Fruit fly (Drosophila melanogaster) whole organism, embryonic: ENCODE data around the gene CG5861.

Source experiments
- Atf-2 ChIP-seq: fragments of 200-800 bp; sonication (Bioruptor generic); optimal IDR thresholded peaks from 2 replicates; lab custom pipeline; 2016; ENCODE audit warnings: missing biosample characterization, missing genetic modification characterization
- CG11085 ChIP-seq: fragments of 200-800 bp; sonication (Bioruptor generic); IDR thresholded peaks from 2 replicates; pipeline ENCODE4 v1.3.6; 2022; ENCODE audit warnings: missing biosample characterization, missing genetic modification characterization
- CG11560 ChIP-seq: fragments of 200-800 bp; sonication (Bioruptor generic); IDR thresholded peaks from 3 replicates; pipeline ENCODE4 v1.3.6; 2022; ENCODE audit warnings: missing biosample characterization, missing genetic modification characterization
- CG12659 ChIP-seq: fragments of 200-800 bp; sonication (Bioruptor generic); optimal IDR thresholded peaks from 3 replicates; lab custom pipeline; 2017; ENCODE audit warnings: mild to moderate bottlenecking, missing biosample characterization, missing genetic modification reagents, missing genetic modification characterization
- CG13424 ChIP-seq: fragments of 200-800 bp; sonication (Bioruptor generic); optimal IDR thresholded peaks from 2 replicates; lab custom pipeline; 2019; ENCODE audit warnings: missing biosample characterization, mild to moderate bottlenecking, missing genetic modification characterization, moderate library complexity
- CG14860 ChIP-seq: fragments of 200-800 bp; sonication (Bioruptor generic); IDR thresholded peaks from 3 replicates; pipeline ENCODE4 v1.3.6; 2022; ENCODE audit warnings: missing biosample characterization, missing genetic modification characterization; ENCODE audit not compliant: partially characterized antibody
- CG15269 ChIP-seq: fragments of 200-800 bp; sonication (Bioruptor generic); optimal IDR thresholded peaks from 2 replicates; lab custom pipeline; 2018; ENCODE audit warnings: missing biosample characterization, mild to moderate bottlenecking, missing genetic modification characterization, moderate library complexity
- CG16813 ChIP-seq: fragments of 200-800 bp; sonication (Bioruptor generic); IDR thresholded peaks from 3 replicates; pipeline ENCODE4 v1.3.6; 2022; ENCODE audit warnings: missing biosample characterization, missing genetic modification characterization; ENCODE audit not compliant: partially characterized antibody
- CG17359 ChIP-seq: fragments of 200-800 bp; sonication (Bioruptor generic); optimal IDR thresholded peaks from 3 replicates; lab custom pipeline; 2018; ENCODE audit warnings: missing biosample characterization, mild to moderate bottlenecking, missing genetic modification characterization, moderate library complexity
- CG2202 ChIP-seq: fragments of 200-800 bp; sonication (Bioruptor generic); optimal IDR thresholded peaks from 2 replicates; lab custom pipeline; 2018; ENCODE audit warnings: missing biosample characterization, mild to moderate bottlenecking, missing genetic modification characterization
- CG32532 ChIP-seq: fragments of 200-800 bp; sonication (Bioruptor generic); IDR thresholded peaks from 2 replicates; pipeline ENCODE4 v1.3.6; 2022; ENCODE audit warnings: missing biosample characterization, missing genetic modification characterization
- CG3281 ChIP-seq: fragments of 200-800 bp; sonication (Bioruptor generic); optimal IDR thresholded peaks from 3 replicates; lab custom pipeline; 2017; ENCODE audit warnings: missing biosample characterization, mild to moderate bottlenecking, missing genetic modification characterization
- CG33557 ChIP-seq: fragments of 200-800 bp; sonication (Bioruptor generic); optimal IDR thresholded peaks from 2 replicates; lab custom pipeline; 2019; ENCODE audit warnings: missing biosample characterization, mild to moderate bottlenecking, missing genetic modification characterization, moderate library complexity
- CG4360 ChIP-seq: fragments of 200-800 bp; sonication (Bioruptor generic); IDR thresholded peaks from 2 replicates; pipeline ENCODE4 v1.3.6; 2022; ENCODE audit warnings: missing biosample characterization, missing genetic modification characterization
- CG4617 ChIP-seq: fragments of 200-800 bp; sonication (Bioruptor generic); optimal IDR thresholded peaks from 3 replicates; lab custom pipeline; 2016; ENCODE audit warnings: missing biosample characterization, missing genetic modification characterization, borderline replicate concordance
- CG6175 ChIP-seq: fragments of 200-800 bp; sonication (Bioruptor generic); IDR thresholded peaks from 3 replicates; pipeline ENCODE4 v1.3.6; 2022; ENCODE audit warnings: missing biosample characterization, missing genetic modification characterization
- CG6791 ChIP-seq: fragments of 200-800 bp; sonication (Bioruptor generic); IDR thresholded peaks from 3 replicates; pipeline ENCODE4 v1.3.6; 2022; ENCODE audit warnings: missing biosample characterization, missing genetic modification characterization; ENCODE audit not compliant: partially characterized antibody
- CG6813 ChIP-seq: fragments of 200-800 bp; sonication (Bioruptor generic); optimal IDR thresholded peaks from 2 replicates; lab custom pipeline; 2017; ENCODE audit warnings: missing biosample characterization, missing genetic modification characterization, mild to moderate bottlenecking, moderate library complexity, missing genetic modification reagents
- CG7963 ChIP-seq: fragments of 200-800 bp; sonication (Bioruptor generic); IDR thresholded peaks from 3 replicates; pipeline ENCODE4 v1.3.6; 2022; ENCODE audit warnings: missing biosample characterization, missing genetic modification characterization; ENCODE audit not compliant: partially characterized antibody
- Dad ChIP-seq: fragments of 200-800 bp; sonication (Bioruptor generic); optimal IDR thresholded peaks from 3 replicates; lab custom pipeline; 2016; ENCODE audit warnings: missing biosample characterization, missing genetic modification characterization
- Dek ChIP-seq: fragments of 200-800 bp; sonication (Bioruptor generic); optimal IDR thresholded peaks from 3 replicates; lab custom pipeline; 2019; ENCODE audit warnings: missing biosample characterization, mild to moderate bottlenecking, missing genetic modification characterization, moderate library complexity
- Dfd ChIP-seq, 2 experiments: fragments of >200 bp; optimal IDR thresholded peaks; 2 replicates each; lab custom pipeline; 2017; ENCODE audit warnings: missing biosample characterization in 2 of 2, missing genetic modification characterization in 2 of 2
- Dip3 ChIP-seq: fragments of 200-800 bp; sonication (Bioruptor generic); optimal IDR thresholded peaks from 3 replicates; lab custom pipeline; 2016; ENCODE audit warnings: missing biosample characterization, missing genetic modification characterization
- HLH4C ChIP-seq: fragments of 200-800 bp; sonication (Bioruptor generic); IDR thresholded peaks from 3 replicates; pipeline ENCODE4 v1.3.6; 2022; ENCODE audit warnings: missing biosample characterization, missing genetic modification characterization; ENCODE audit not compliant: partially characterized antibody
- Hr3 ChIP-seq: fragments of 200-800 bp; sonication (Bioruptor generic); optimal IDR thresholded peaks from 3 replicates; lab custom pipeline; 2016; ENCODE audit warnings: missing biosample characterization, missing genetic modification characterization
- Med ChIP-seq: fragments of 200-800 bp; sonication (Bioruptor generic); peaks from one replicate; lab custom pipeline; 2016; ENCODE audit warnings: missing biosample characterization, missing genetic modification characterization, mild to moderate bottlenecking, inconsistent platforms, moderate library complexity
- Nf-YA ChIP-seq: fragments of 200-800 bp; sonication (Bioruptor generic); IDR thresholded peaks from 2 replicates; pipeline ENCODE4 v1.3.6; 2022; ENCODE audit warnings: missing biosample characterization, missing genetic modification characterization
- Poxn ChIP-seq: fragments of 200-800 bp; sonication (Bioruptor generic); IDR thresholded peaks from 2 replicates; pipeline ENCODE4 v1.3.6; 2022; ENCODE audit warnings: missing biosample characterization, missing genetic modification characterization
- Rx ChIP-seq: fragments of 200-800 bp; sonication (Bioruptor generic); IDR thresholded peaks from 2 replicates; pipeline ENCODE4 v1.3.6; 2022; ENCODE audit warnings: missing biosample characterization, missing genetic modification characterization
- Scr ChIP-seq: fragments of 200-800 bp; sonication (Bioruptor generic); IDR thresholded peaks from 2 replicates; pipeline ENCODE4 v1.3.6; 2022; ENCODE audit warnings: missing biosample characterization, missing genetic modification characterization; ENCODE audit not compliant: partially characterized antibody
- Taf1 ChIP-seq: fragments of 200-800 bp; sonication (Bioruptor generic); IDR thresholded peaks from 2 replicates; pipeline ENCODE4 v1.3.6; 2022; ENCODE audit warnings: missing biosample characterization, missing genetic modification characterization
- YL-1 ChIP-seq: fragments of 200-800 bp; sonication (Bioruptor generic); optimal IDR thresholded peaks from 3 replicates; lab custom pipeline; 2017; ENCODE audit warnings: missing biosample characterization, mild to moderate bottlenecking, missing genetic modification characterization
- bbx ChIP-seq: fragments of 200-800 bp; sonication (Bioruptor generic); IDR thresholded peaks from 2 replicates; pipeline ENCODE4 v1.3.6; 2022; ENCODE audit warnings: missing biosample characterization, missing genetic modification characterization; ENCODE audit not compliant: partially characterized antibody
- crc ChIP-seq: fragments of 200-800 bp; sonication (Bioruptor generic); optimal IDR thresholded peaks from 2 replicates; lab custom pipeline; 2016; ENCODE audit warnings: missing biosample characterization, missing genetic modification characterization
- dimm ChIP-seq: fragments of 200-800 bp; sonication (Bioruptor generic); IDR thresholded peaks from 2 replicates; pipeline ENCODE4 v1.3.6; 2022; ENCODE audit warnings: missing biosample characterization, missing genetic modification characterization
- inv ChIP-seq: fragments of 200-800 bp; sonication (Bioruptor generic); IDR thresholded peaks from 2 replicates; pipeline ENCODE4 v1.3.6; 2022; ENCODE audit warnings: missing biosample characterization, missing genetic modification characterization; ENCODE audit not compliant: partially characterized antibody
- pan ChIP-seq, 4 experiments: fragments of >200 bp in 3 of 4; fragments of 200-800 bp in 1 of 4; sonication (Bioruptor generic) in 1 of 4; optimal IDR thresholded peaks in 3 of 4; IDR thresholded peaks in 1 of 4; 2 replicates each; pipeline versions ENCODE4 v1.3.6 to Lab custom; 2017 to 2022; ENCODE audit warnings: missing biosample characterization in 2 of 4, missing genetic modification characterization in 2 of 4, mixed read lengths in 1 of 4
- sens ChIP-seq: fragments of 200-800 bp; sonication (Bioruptor generic); peaks from one replicate; lab custom pipeline; 2016; ENCODE audit warnings: missing biosample characterization, missing genetic modification characterization
- tgo ChIP-seq: fragments of 200-800 bp; sonication (Bioruptor generic); IDR thresholded peaks from 3 replicates; pipeline ENCODE4 v1.3.6; 2022; ENCODE audit warnings: missing biosample characterization, missing genetic modification characterization
- tin ChIP-seq: fragments of 200-800 bp; sonication (Bioruptor generic); optimal IDR thresholded peaks from 3 replicates; lab custom pipeline; 2016; ENCODE audit warnings: missing biosample characterization, missing genetic modification characterization

The CG5861 gene

DNA sequence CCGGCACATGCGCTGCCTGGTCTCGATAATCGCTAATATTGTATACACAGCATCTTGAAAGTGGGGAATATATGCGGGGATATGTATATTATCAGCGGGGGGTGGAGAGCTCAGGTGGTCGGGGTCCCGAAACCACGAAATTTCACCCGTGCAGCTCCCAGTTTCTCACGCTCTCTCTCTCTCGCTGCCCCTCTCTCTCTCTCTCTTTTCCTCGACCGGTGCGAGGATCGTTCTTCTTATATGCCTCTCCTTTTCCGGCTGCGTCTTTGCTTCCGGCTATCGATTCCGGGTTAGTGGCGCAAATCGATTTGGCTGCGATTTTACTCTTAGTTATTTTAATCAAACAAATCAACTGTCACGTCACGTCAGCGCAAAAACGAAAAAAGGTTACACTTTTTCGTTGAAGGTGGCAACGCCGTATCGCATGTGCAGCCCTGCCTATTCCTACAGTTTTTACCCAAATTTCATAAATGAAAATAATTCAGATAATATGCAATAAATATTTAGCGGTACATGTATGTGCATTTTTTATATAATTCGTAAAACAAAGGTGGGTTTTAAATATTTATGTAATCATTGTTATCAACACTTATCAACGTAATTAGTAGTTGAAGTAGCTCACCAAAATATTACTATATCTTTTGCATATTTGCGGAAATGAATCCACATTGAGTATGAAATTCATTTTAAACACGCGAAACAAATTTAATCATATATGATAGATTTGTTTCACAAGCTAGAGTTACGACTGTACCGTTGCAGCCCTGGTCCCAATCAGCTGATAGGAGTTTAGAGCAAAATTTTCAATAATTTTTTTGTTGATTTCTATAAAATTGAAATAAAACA lies 7.4 kb downstream of the CG5861 start, which contains the start of the genes heix and CG17328 (continued):
- no peak for TF ChIP-seq Dfd (GFP tag; optimal IDR thresholded peaks at IDR 0.05; lab: Kevin White, UChicago)
- no peak for TF ChIP-seq CG15269 (tag; lab: Kevin White, UChicago)
- no peak for TF ChIP-seq CG4360 (GFP tag; lab: Robert Waterston, UW)
- peak; percentile 52 for TF ChIP-seq Rx (GFP tag; lab: Robert Waterston, UW)
- TF ChIP-seq Dek, result peak; percentile 76
- TF ChIP-seq Taf1 (GFP tag; lab: Robert Waterston, UW), result peak; percentile 69; the same call in 1 of the 2 replicates
- TF ChIP-seq CG32532 (GFP tag; lab: Robert Waterston, UW), result peak; percentile 82; the same call in 1 of the 2 replicates
- peak; percentile 72 for TF ChIP-seq CG3281 (GFP tag; lab: Kevin White, UChicago)
- peak; percentile 57 for TF ChIP-seq crc (GFP tag; lab: Kevin White, UChicago)
- peak; percentile 28 for TF ChIP-seq Dad (GFP tag; lab: Kevin White, UChicago)
- no peak for TF ChIP-seq dimm

DNA sequence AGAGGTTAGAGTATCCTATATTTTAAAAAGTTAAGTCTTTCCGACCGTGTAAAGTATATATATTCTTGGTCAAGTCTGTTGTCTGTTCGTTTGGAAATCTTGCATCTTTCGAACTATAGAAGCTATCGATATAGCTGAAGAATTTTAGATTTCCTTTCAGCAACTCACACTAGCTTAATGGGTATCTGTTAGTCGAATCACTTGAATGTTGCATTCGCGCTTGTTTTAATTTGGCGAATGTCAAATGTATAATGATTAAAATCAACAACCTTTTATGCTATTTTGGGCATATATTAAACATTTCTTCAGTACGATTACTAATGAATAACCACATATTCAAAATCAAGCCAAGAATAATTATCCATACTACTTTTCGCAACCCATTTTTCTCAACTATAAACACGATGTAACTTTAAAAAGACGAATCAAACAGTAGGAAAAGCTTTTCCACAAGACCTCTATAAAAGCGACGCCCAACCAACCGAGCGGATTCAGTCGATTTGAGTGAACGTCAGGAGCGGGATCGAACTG lies 13.3 kb downstream of the CG5861 start, which contains the start of gene Cyp303a1:
Cyp303a1 (plus strand) TSS at position 481 of the 531 bp plus-strand sequence.
- TF ChIP-seq Dip3 (GFP tag; lab: Kevin White, UChicago), result no peak
- no peak for TF ChIP-seq tgo
- peak; percentile 42; the same call in 2 of the 3 replicates for TF ChIP-seq CG14860
- no peak for TF ChIP-seq CG12659 (GFP tag; lab: Kevin White, UChicago)
- no peak for TF ChIP-seq Hr3 (GFP tag; lab: Kevin White, UChicago)
- 0 out of 2 replicates have a peak, but pooled peaks have one; percentile 23 for TF ChIP-seq Scr (GFP tag; lab: Robert Waterston, UW)
- TF ChIP-seq CG6791, result peak; percentile 66; the same call in 1 of the 3 replicates
- no peak for TF ChIP-seq CG6175 (GFP tag; lab: Robert Waterston, UW)
- TF ChIP-seq bbx (GFP tag; lab: Robert Waterston, UW), result peak; percentile 28; the same call in 1 of the 2 replicates
- TF ChIP-seq CG17359 (tag; lab: Kevin White, UChicago), result no peak
- TF ChIP-seq HLH4C (GFP tag; lab: Robert Waterston, UW), result peak; percentile 64; the same call in 2 of the 3 replicates
- 0 out of 3 replicates have a peak, but pooled peaks have one; percentile 53 for TF ChIP-seq CG7963
- TF ChIP-seq CG16813 (GFP tag; lab: Robert Waterston, UW), result peak; percentile 58

DNA sequence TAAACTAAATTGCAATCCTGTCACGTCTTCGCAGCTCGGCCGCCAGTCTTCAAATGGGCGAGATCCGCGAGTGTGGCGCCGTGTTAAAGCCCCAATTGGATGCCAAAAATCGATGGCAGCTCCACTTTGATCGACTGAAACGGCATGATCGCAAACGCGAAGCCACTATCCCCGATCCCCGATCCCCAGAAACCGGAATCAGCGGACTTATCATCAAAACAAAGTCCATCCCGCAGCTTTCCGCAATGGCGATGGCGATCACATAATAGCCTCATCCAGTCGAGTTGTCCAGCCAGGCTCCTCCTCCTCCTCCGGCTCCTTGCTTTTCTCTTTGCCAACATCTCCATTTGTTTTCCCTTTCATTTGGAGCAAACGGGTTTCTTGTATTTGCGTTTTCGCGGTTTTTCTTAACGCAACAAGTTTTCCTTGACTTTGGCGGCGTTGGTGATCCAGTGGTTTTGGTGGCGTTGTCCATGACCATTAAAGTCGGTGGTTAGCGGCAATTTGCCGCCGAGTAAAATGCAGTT lies 14.1 kb downstream of the CG5861 start, which contains the start of gene CG13258:
CG13258 (minus strand) TSS at position 51 of the 527 bp plus-strand sequence.
- TF ChIP-seq pan (optimal IDR thresholded peaks at IDR 0.05; lab: Kevin White, UChicago) (no peak), pan (GFP tag; optimal IDR thresholded peaks at IDR 0.05 in 1 of 2, IDR thresholded peaks at IDR 0.05 in 1 of 2) (no peak), Med (GFP tag; lab: Kevin White, UChicago) (peak; percentile 3)
- TF ChIP-seq, all 482 proteins: peak for 1

DNA sequence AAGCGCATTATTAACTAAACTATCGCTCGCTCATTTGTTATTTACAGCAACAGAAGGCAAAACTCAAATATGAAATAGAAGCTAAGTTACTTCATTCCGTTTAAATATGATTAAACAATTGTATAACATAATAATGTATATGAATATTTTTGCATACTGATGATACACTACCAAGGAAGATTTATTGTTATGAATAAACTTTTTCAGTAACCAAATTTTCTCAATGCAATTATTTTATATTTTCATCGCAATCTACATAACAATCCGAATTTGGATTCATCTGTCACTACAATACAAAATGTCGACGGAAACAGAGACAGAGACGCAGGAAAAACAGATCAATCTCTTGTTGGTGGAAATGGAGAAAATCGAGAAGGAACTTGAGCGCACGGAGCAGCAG lies 16.1 kb downstream of the CG5861 start, which contains the start of gene CG17329:
CG17329 (plus strand) TSS at position 301 of the 400 bp plus-strand sequence.
- peak; percentile 2 for TF ChIP-seq sens
- no peak for TF ChIP-seq Atf-2 (GFP tag; lab: Kevin White, UChicago)

DNA sequence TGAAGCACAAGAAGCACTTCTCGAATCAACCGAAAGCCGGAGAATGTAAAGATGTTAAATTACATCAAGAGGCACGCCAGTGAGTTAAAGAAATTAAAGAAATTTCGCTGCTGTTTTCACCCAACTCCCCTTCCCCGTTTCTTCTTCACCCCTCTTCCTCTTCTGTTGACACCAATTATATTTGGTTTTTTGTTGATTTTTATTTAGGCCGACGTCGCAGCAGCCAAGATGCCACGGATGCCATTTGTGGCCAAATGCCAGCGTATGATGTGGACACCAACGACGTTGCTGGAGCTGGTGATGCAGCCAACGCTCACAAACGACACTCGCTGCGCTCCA lies 18.7 kb downstream of the CG5861 start:
- peak; percentile 32 for TF ChIP-seq YL-1 (GFP tag; lab: Kevin White, UChicago)
- TF ChIP-seq CG33557 (GFP tag; lab: Kevin White, UChicago), result no peak
- no peak for TF ChIP-seq CG2202 (tag; lab: Kevin White, UChicago)
- TF ChIP-seq CG11560 (tag; lab: Robert Waterston, UW), result no peak
- TF ChIP-seq Nf-YA (GFP tag; lab: Robert Waterston, UW), result no peak
- peak; percentile 86 for TF ChIP-seq CG4617 (GFP tag; lab: Kevin White, UChicago)
- no peak for TF ChIP-seq Poxn
- no peak for TF ChIP-seq CG11085 (GFP tag; lab: Robert Waterston, UW)
- TF ChIP-seq CG13424, result no peak
- TF ChIP-seq CG6813 (GFP tag; lab: Kevin White, UChicago), result no peak
- peak; percentile 33 for TF ChIP-seq CG12659 (GFP tag; lab: Kevin White, UChicago)
- TF ChIP-seq inv (GFP tag; lab: Robert Waterston, UW), result no peak
- TF ChIP-seq tin (GFP tag; lab: Kevin White, UChicago), result no peak
- TF ChIP-seq CG6791, result no peak
